Worm (Caenorhabditis elegans): ENCODE data around the gene set-11.

- TF ChIP-seq flt-1 (GFP tag; IDR thresholded peaks at IDR 0.05) (no peak), ztf-23 (GFP tag; IDR thresholded peaks at IDR 0.05) (no peak), T22C8.4 (GFP tag; IDR thresholded peaks at IDR 0.05) (no peak), tab-1 (GFP tag; IDR thresholded peaks at IDR 0.05) (no peak), ztf-29 (GFP tag; IDR thresholded peaks at IDR 0.05) (no peak), cog-1 (tag; optimal IDR thresholded peaks at IDR 0.05) (no peak), ref-1 (GFP tag; conservative IDR thresholded peaks at IDR 0.05) (no peak), klf-2 (GFP tag; conservative IDR thresholded peaks at IDR 0.05) (no peak), med-1 (GFP tag; optimal IDR thresholded peaks at IDR 0.05; ENCODE audit: insufficient read depth) (no peak)
Measured at ce11 chrII:2677534-2678168, 14.7 kb downstream of the set-11 start, which contains the start of gene F22E5.17.

Measured in whole organism, midembryonic.